Fruit fly (Drosophila melanogaster): ENCODE results near the gene Ugt36A1.

The Ugt36A1 gene

dm6 chr2L:3647521-3648172, 28.8 kb downstream of the Ugt36A1 start (continued):
- TF ChIP-seq schlank (tag; optimal IDR thresholded peaks at IDR 0.05) (no peak), stwl (tag; optimal IDR thresholded peaks at IDR 0.05) (no peak), Asciz (GFP tag; optimal IDR thresholded peaks at IDR 0.05) (peak; percentile 54), row (GFP tag; IDR thresholded peaks at IDR 0.05) (no peak), CG11695 (GFP tag; IDR thresholded peaks at IDR 0.05) (no peak), dpn (GFP tag; optimal IDR thresholded peaks at IDR 0.05) (no peak), H15 (GFP tag; IDR thresholded peaks at IDR 0.05) (no peak), pros (GFP tag; optimal IDR thresholded peaks at IDR 0.05) (no peak), ERR (GFP tag; optimal IDR thresholded peaks at IDR 0.05) (no peak), hkb (optimal IDR thresholded peaks at IDR 0.05) (no peak), hkb (GFP tag; IDR thresholded peaks at IDR 0.05) (peak; percentile 22; the same call in 1 of the 2 replicates), CG12219 (GFP tag; optimal IDR thresholded peaks at IDR 0.05) (no peak), Dp (GFP tag; optimal IDR thresholded peaks at IDR 0.05) (no peak), CG3726 (GFP tag; IDR thresholded peaks at IDR 0.05) (no peak), Ssrp (tag; optimal IDR thresholded peaks at IDR 0.05) (no peak), CG33213 (GFP tag; optimal IDR thresholded peaks at IDR 0.05) (no peak), CG17612 (GFP tag; IDR thresholded peaks at IDR 0.05) (no peak), Dad (GFP tag; optimal IDR thresholded peaks at IDR 0.05) (no peak), Dll (GFP tag; IDR thresholded peaks at IDR 0.05; ENCODE audit: partially characterized antibody) (no peak), abd-A (tag; optimal IDR thresholded peaks at IDR 0.05) (no peak), Ravus (GFP tag; IDR thresholded peaks at IDR 0.05) (no peak), Gsc (GFP tag; IDR thresholded peaks at IDR 0.05) (no peak), Antp (GFP tag; optimal IDR thresholded peaks at IDR 0.05) (no peak), crp (GFP tag; optimal IDR thresholded peaks at IDR 0.05) (no peak), CG14860 (GFP tag; IDR thresholded peaks at IDR 0.05; ENCODE audit: partially characterized antibody) (no peak), Dip2 (GFP tag; IDR thresholded peaks at IDR 0.05) (no peak), CG11093 (GFP tag; IDR thresholded peaks at IDR 0.05) (no peak), Spps (tag; optimal IDR thresholded peaks at IDR 0.05) (no peak), Camta (GFP tag; optimal IDR thresholded peaks at IDR 0.05) (no peak), Lpt (GFP tag; optimal IDR thresholded peaks at IDR 0.05) (no peak), CG4820 (GFP tag; optimal IDR thresholded peaks at IDR 0.05) (no peak), CG10462 (GFP tag; optimal IDR thresholded peaks at IDR 0.05) (no peak), Hr39 (optimal IDR thresholded peaks at IDR 0.05) (no peak), CG12942 (GFP tag; optimal IDR thresholded peaks at IDR 0.05) (no peak), ab (GFP tag; optimal IDR thresholded peaks at IDR 0.05) (no peak), chif (GFP tag; optimal IDR thresholded peaks at IDR 0.05) (no peak), Deaf1 (tag; optimal IDR thresholded peaks at IDR 0.05) (no peak), NK7.1 (GFP tag; optimal IDR thresholded peaks at IDR 0.05) (no peak), CG5953 (GFP tag; IDR thresholded peaks at IDR 0.05) (no peak), gsb (GFP tag; IDR thresholded peaks at IDR 0.05) (no peak), Bdp1 (GFP tag; optimal IDR thresholded peaks at IDR 0.05) (no peak), CG3065 (GFP tag; optimal IDR thresholded peaks at IDR 0.05) (no peak), Jarid2 (GFP tag; optimal IDR thresholded peaks at IDR 0.05) (no peak), CG2120 (GFP tag; optimal IDR thresholded peaks at IDR 0.05) (no peak), CG2199 (GFP tag; IDR thresholded peaks at IDR 0.05) (no peak), CG34224 (GFP tag; IDR thresholded peaks at IDR 0.05; ENCODE audit: partially characterized antibody) (no peak), BtbVII (GFP tag; optimal IDR thresholded peaks at IDR 0.05) (no peak), nmo (GFP tag; optimal IDR thresholded peaks at IDR 0.05) (no peak), CG14014 (GFP tag; IDR thresholded peaks at IDR 0.05) (no peak), slbo (GFP tag; IDR thresholded peaks at IDR 0.05) (no peak), sr (GFP tag; IDR thresholded peaks at IDR 0.05) (no peak), CG1024 (GFP tag; IDR thresholded peaks at IDR 0.05) (no peak)
